Worm (Caenorhabditis elegans) whole organism, young adult: ENCODE results near the gene T23B7.3.

ENCODE experiments used
- C17E4.6 ChIP-seq: fragments of 200-800 bp; sonication (Bioruptor generic); IDR thresholded peaks from 2 replicates; pipeline ENCODE4 v1.3.6; 2022; ENCODE audit warnings: missing genetic modification reagents, missing genetic modification characterization, missing compliant biosample characterization
- F22D6.2 ChIP-seq: sonication (generic microtip); optimal IDR thresholded peaks from 2 replicates; lab custom pipeline; 2016; ENCODE audit warnings: mild to moderate bottlenecking, missing genetic modification characterization, missing compliant biosample characterization
- F23B12.7 ChIP-seq: sonication (generic microtip); optimal IDR thresholded peaks from 2 replicates; lab custom pipeline; 2017; ENCODE audit warnings: missing genetic modification characterization, mild to moderate bottlenecking, missing compliant biosample characterization, antibody characterized with exemption, moderate library complexity; ENCODE audit not compliant: insufficient read depth
- F39B2.1 ChIP-seq: fragments of 200-800 bp; sonication (Bioruptor generic); IDR thresholded peaks from 2 replicates; pipeline ENCODE4 v1.3.6; 2022; ENCODE audit warnings: missing genetic modification reagents, missing genetic modification characterization, missing compliant biosample characterization
- F55B11.4 ChIP-seq: sonication (generic microtip); optimal IDR thresholded peaks from 2 replicates; lab custom pipeline; 2016; ENCODE audit warnings: missing compliant biosample characterization, missing genetic modification characterization, borderline replicate concordance; ENCODE audit not compliant: insufficient read depth
- F57A8.1 ChIP-seq: fragments of 200-800 bp; sonication (Bioruptor generic); optimal IDR thresholded peaks from 2 replicates; lab custom pipeline; 2018; ENCODE audit warnings: mild to moderate bottlenecking, missing genetic modification characterization, moderate library complexity, missing compliant biosample characterization
- F57C9.4 ChIP-seq: sonication (generic microtip); optimal IDR thresholded peaks from 2 replicates; lab custom pipeline; 2017; ENCODE audit warnings: mild to moderate bottlenecking, missing genetic modification characterization, missing compliant biosample characterization
- K12H6.12 ChIP-seq: fragments of 200-800 bp; sonication (Bioruptor generic); optimal IDR thresholded peaks from 2 replicates; lab custom pipeline; 2018; ENCODE audit warnings: mild to moderate bottlenecking, missing genetic modification characterization, missing compliant biosample characterization
- Y67H2A.10 ChIP-seq: fragments of 200-800 bp; sonication (Bioruptor generic); conservative IDR thresholded peaks from 2 replicates; pipeline ENCODE4 v1.3.6; 2022; ENCODE audit warnings: missing genetic modification reagents, missing genetic modification characterization, missing compliant biosample characterization
- Y95B8A.8 ChIP-seq: fragments of 200-800 bp; sonication (Bioruptor generic); IDR thresholded peaks from 2 replicates; pipeline ENCODE4 v1.3.6; 2022; ENCODE audit warnings: missing genetic modification reagents, missing genetic modification characterization, missing compliant biosample characterization
- atf-7 ChIP-seq: sonication (generic microtip); optimal IDR thresholded peaks from 2 replicates; lab custom pipeline; 2017; ENCODE audit warnings: mild to moderate bottlenecking, missing genetic modification characterization, missing compliant biosample characterization
- attf-5 ChIP-seq: fragments of 200-800 bp; sonication (Bioruptor generic); optimal IDR thresholded peaks from 2 replicates; lab custom pipeline; 2018; ENCODE audit warnings: mild to moderate bottlenecking, missing genetic modification characterization, missing compliant biosample characterization
- bed-2 ChIP-seq: fragments of 200-800 bp; sonication (Bioruptor generic); IDR thresholded peaks from 2 replicates; pipeline ENCODE4 v1.3.6; 2022; ENCODE audit warnings: missing genetic modification reagents, missing genetic modification characterization, missing compliant biosample characterization
- cebp-2 ChIP-seq: fragments of 200-800 bp; sonication (Bioruptor generic); IDR thresholded peaks from 2 replicates; pipeline ENCODE4 v1.3.6; 2022; ENCODE audit warnings: missing genetic modification characterization, missing compliant biosample characterization
- ceh-91 ChIP-seq: fragments of 200-800 bp; sonication (Bioruptor generic); IDR thresholded peaks from 2 replicates; pipeline ENCODE4 v1.3.6; 2022; ENCODE audit warnings: missing genetic modification reagents, missing genetic modification characterization, missing compliant biosample characterization
- chd-7 ChIP-seq: sonication (generic microtip); optimal IDR thresholded peaks from 2 replicates; lab custom pipeline; 2016; ENCODE audit warnings: mild to moderate bottlenecking, missing genetic modification characterization, moderate library complexity, missing compliant biosample characterization
- die-1 ChIP-seq: sonication (generic microtip); optimal IDR thresholded peaks from 2 replicates; lab custom pipeline; 2016; ENCODE audit warnings: missing genotype, mild to moderate bottlenecking, missing genetic modification characterization, missing compliant biosample characterization
- dpl-1 ChIP-seq: fragments of 150-350 bp; optimal IDR thresholded peaks from 2 replicates; lab custom pipeline; 2014; ENCODE audit warnings: missing biosample characterization, missing genetic modification reagents, missing genetic modification characterization
- efl-1 ChIP-seq: fragments of 150-350 bp; optimal IDR thresholded peaks from 2 replicates; lab custom pipeline; 2014; ENCODE audit warnings: missing biosample characterization, missing genetic modification reagents, missing genetic modification characterization
- egl-18 ChIP-seq: fragments of 200-800 bp; sonication (Bioruptor generic); IDR thresholded peaks from 2 replicates; pipeline ENCODE4 v1.3.6; 2022; ENCODE audit warnings: missing genetic modification reagents, missing genetic modification characterization, missing compliant biosample characterization
- egrh-3 ChIP-seq: fragments of 200-800 bp; sonication (Bioruptor generic); IDR thresholded peaks from 2 replicates; pipeline ENCODE4 v1.3.6; 2022; ENCODE audit warnings: missing genetic modification reagents, missing genetic modification characterization, missing compliant biosample characterization
- ekl-4 ChIP-seq: fragments of 200-800 bp; sonication (Bioruptor generic); IDR thresholded peaks from 2 replicates; pipeline ENCODE4 v1.3.6; 2022; ENCODE audit warnings: missing genetic modification reagents, missing genetic modification characterization, missing compliant biosample characterization
- gei-17 ChIP-seq: fragments of 200-800 bp; sonication (Bioruptor generic); optimal IDR thresholded peaks from 2 replicates; lab custom pipeline; 2018; ENCODE audit warnings: mild to moderate bottlenecking, missing genetic modification characterization, missing compliant biosample characterization
- him-1 ChIP-seq: sonication (generic microtip); optimal IDR thresholded peaks from 2 replicates; lab custom pipeline; 2016; ENCODE audit warnings: missing genotype, missing genetic modification reagents, missing genetic modification characterization, missing compliant biosample characterization
- hlh-26 ChIP-seq: fragments of 200-800 bp; sonication (Bioruptor generic); conservative IDR thresholded peaks from 2 replicates; pipeline ENCODE4 v1.3.6; 2022; ENCODE audit warnings: missing genetic modification reagents, missing genetic modification characterization, missing compliant biosample characterization
- hsf-1 ChIP-seq: fragments of 200-800 bp; sonication (Bioruptor generic); IDR thresholded peaks from 2 replicates; pipeline ENCODE4 v1.3.6; 2022; ENCODE audit warnings: missing genetic modification reagents, missing genetic modification characterization, missing compliant biosample characterization
- lin-26 ChIP-seq: fragments of 200-800 bp; sonication (Bioruptor generic); IDR thresholded peaks from 2 replicates; pipeline ENCODE4 v1.3.6; 2022; ENCODE audit warnings: missing genetic modification reagents, missing genetic modification characterization, missing compliant biosample characterization
- lin-35 ChIP-seq, 3 experiments: fragments of 150-350 bp in 2 of 3; sonication (generic microtip) in 1 of 3; optimal IDR thresholded peaks; 2 replicates each; lab custom pipeline; 2014 to 2018; ENCODE audit warnings: missing biosample characterization in 3 of 3, missing genetic modification characterization in 3 of 3, missing genetic modification reagents in 3 of 3
- lin-54 ChIP-seq: fragments of 200-800 bp; sonication (Bioruptor generic); optimal IDR thresholded peaks from 2 replicates; lab custom pipeline; 2018; ENCODE audit warnings: mild to moderate bottlenecking, missing genetic modification characterization, missing compliant biosample characterization
- lsl-1 ChIP-seq: fragments of 200-800 bp; sonication (Bioruptor generic); optimal IDR thresholded peaks from 2 replicates; lab custom pipeline; 2018; ENCODE audit warnings: mild to moderate bottlenecking, missing genetic modification characterization, moderate library complexity, missing compliant biosample characterization
- mes-4 ChIP-seq: sonication (generic microtip); optimal IDR thresholded peaks from 2 replicates; lab custom pipeline; 2016; ENCODE audit warnings: missing genotype, missing genetic modification characterization, missing compliant biosample characterization
- mxl-1 ChIP-seq: sonication (generic microtip); optimal IDR thresholded peaks from 2 replicates; lab custom pipeline; 2016; ENCODE audit warnings: missing genetic modification characterization, missing compliant biosample characterization
- nhr-179 ChIP-seq: sonication (generic microtip); optimal IDR thresholded peaks from 2 replicates; lab custom pipeline; 2016; ENCODE audit warnings: mild to moderate bottlenecking, missing genetic modification characterization, missing compliant biosample characterization
- nhr-80 ChIP-seq: sonication (generic microtip); optimal IDR thresholded peaks from 2 replicates; lab custom pipeline; 2016; ENCODE audit warnings: missing genetic modification characterization, missing compliant biosample characterization
- nhr-90 ChIP-seq: sonication (generic microtip); optimal IDR thresholded peaks from 2 replicates; lab custom pipeline; 2016; ENCODE audit warnings: missing genotype, mild to moderate bottlenecking, missing genetic modification characterization, missing compliant biosample characterization
- pha-4 ChIP-seq: fragments of 150-350 bp; sonication (generic microtip); optimal IDR thresholded peaks from 2 replicates; lab custom pipeline; 2014; ENCODE audit warnings: missing biosample characterization, missing genetic modification reagents, missing genetic modification characterization
- sdz-38 ChIP-seq: sonication (generic microtip); optimal IDR thresholded peaks from 2 replicates; lab custom pipeline; 2016; ENCODE audit warnings: missing genotype, missing genetic modification characterization, missing compliant biosample characterization
- sea-2 ChIP-seq: fragments of 200-800 bp; sonication (Bioruptor generic); IDR thresholded peaks from 2 replicates; pipeline ENCODE4 v1.3.6; 2022; ENCODE audit warnings: missing genetic modification characterization, missing compliant biosample characterization
- snpc-1.1 ChIP-seq: sonication (generic microtip); optimal IDR thresholded peaks from 2 replicates; lab custom pipeline; 2017; ENCODE audit warnings: missing genetic modification characterization, mild to moderate bottlenecking, missing compliant biosample characterization, antibody characterized with exemption, moderate library complexity, missing genotype, missing genetic modification reagents; ENCODE audit not compliant: insufficient read depth
- snpc-1.3 ChIP-seq: sonication (generic microtip); optimal IDR thresholded peaks from 2 replicates; lab custom pipeline; 2017; ENCODE audit warnings: missing genetic modification characterization, mild to moderate bottlenecking, missing compliant biosample characterization, antibody characterized with exemption, moderate library complexity, missing genotype, missing genetic modification reagents; ENCODE audit not compliant: insufficient read depth
- unc-130 ChIP-seq: sonication (generic microtip); optimal IDR thresholded peaks from 2 replicates; lab custom pipeline; 2016; ENCODE audit warnings: missing genetic modification reagents, missing genetic modification characterization, missing compliant biosample characterization
- xnd-1 ChIP-seq: sonication (generic microtip); optimal IDR thresholded peaks from 2 replicates; lab custom pipeline; 2016; ENCODE audit warnings: missing genotype, missing genetic modification reagents, missing genetic modification characterization, missing compliant biosample characterization
- zfh-2 ChIP-seq: fragments of 200-800 bp; sonication (Bioruptor generic); conservative IDR thresholded peaks from 2 replicates; pipeline ENCODE4 v1.3.6; 2022; ENCODE audit warnings: missing genetic modification reagents, missing genetic modification characterization, missing compliant biosample characterization
- zim-3 ChIP-seq: sonication (generic microtip); optimal IDR thresholded peaks from 2 replicates; lab custom pipeline; 2017; ENCODE audit warnings: mild to moderate bottlenecking, missing genetic modification characterization, moderate library complexity, missing compliant biosample characterization
- ztf-25 ChIP-seq: fragments of 200-800 bp; sonication (Bioruptor generic); IDR thresholded peaks from 2 replicates; pipeline ENCODE4 v1.3.6; 2022; ENCODE audit warnings: missing genetic modification reagents, missing genetic modification characterization, missing compliant biosample characterization
- ztf-26 ChIP-seq: sonication (generic microtip); optimal IDR thresholded peaks from 2 replicates; lab custom pipeline; 2017; ENCODE audit warnings: missing genetic modification characterization, missing compliant biosample characterization
- ztf-28 ChIP-seq: fragments of 200-800 bp; sonication (Bioruptor generic); IDR thresholded peaks from 2 replicates; pipeline ENCODE4 v1.3.6; 2022; ENCODE audit warnings: missing genetic modification reagents, missing genetic modification characterization, missing compliant biosample characterization

Gene T23B7.3

DNA sequence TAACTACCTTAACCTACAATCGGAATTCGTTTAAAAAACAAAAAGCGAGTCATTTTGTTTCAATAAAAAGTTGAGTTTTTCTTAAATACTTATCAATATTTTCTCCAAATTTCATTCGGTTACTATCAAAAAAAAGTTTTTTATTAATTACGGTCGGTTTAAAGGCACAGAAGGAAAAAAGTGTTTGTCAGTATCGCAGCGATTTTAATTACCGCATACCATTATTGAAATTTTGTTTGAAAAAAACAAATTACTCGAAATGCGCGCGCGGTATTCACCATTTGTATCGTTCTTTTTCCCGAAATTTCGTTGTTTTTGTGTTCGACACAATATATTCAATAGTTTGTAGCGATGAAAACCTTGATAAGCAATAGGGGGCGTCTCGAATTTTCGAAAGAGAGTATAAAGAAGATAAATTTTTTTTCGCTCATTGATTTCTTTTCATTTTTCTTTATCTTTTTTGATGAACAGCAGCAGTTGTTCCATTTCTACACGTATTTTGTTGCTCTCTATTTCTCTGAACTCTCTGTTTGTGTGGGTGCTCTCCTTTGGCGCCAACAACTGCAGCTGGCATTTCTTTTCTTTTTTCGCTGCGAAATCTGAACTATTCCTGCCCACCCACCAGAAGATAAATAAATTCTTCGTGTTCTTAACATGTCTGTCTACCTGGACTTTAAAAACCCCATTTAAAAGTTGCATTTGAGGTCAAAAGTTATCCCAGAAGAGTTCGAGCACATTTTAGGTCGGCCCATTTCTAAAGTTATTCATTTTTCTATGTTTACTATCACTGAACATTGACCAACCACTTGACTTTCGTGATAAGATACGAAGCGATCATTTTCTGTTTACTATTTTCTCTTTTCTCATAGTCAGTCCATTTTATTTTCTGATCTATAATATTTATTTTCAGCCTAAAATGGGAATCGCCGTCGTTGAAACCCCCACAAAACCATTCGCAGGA is 38.8 kb downstream of the T23B7.3 start, which contains the start of gene pgm-1 (continued):
- TF ChIP-seq snpc-1.1 (tag; lab: Kevin White, UChicago) (no peak), cebp-2 (GFP tag; lab: Robert Waterston, UW) (no peak), egl-18 (GFP tag; lab: Robert Waterston, UW) (no peak), snpc-1.3 (tag; lab: Kevin White, UChicago) (peak; percentile 8), xnd-1 (peak; percentile 73), nhr-179 (tag; lab: Kevin White, UChicago) (no peak), hsf-1 (GFP tag; lab: Robert Waterston, UW) (peak; percentile 86), bed-2 (GFP tag; lab: Robert Waterston, UW) (no peak), mes-4 (tag; lab: Kevin White, UChicago) (no peak), F55B11.4 (tag; lab: Kevin White, UChicago) (no peak), ztf-28 (GFP tag; lab: Robert Waterston, UW) (no peak), hlh-26 (GFP tag; lab: Robert Waterston, UW) (no peak), F57C9.4 (tag; lab: Kevin White, UChicago) (no peak), F39B2.1 (GFP tag; lab: Robert Waterston, UW) (no peak), sea-2 (GFP tag; lab: Robert Waterston, UW) (no peak), ztf-26 (tag; lab: Kevin White, UChicago) (no peak), pha-4 (tag; lab: Kevin White, UChicago) (no peak), ceh-91 (peak; percentile 77), unc-130 (GFP tag; lab: Kevin White, UChicago) (no peak), Y67H2A.10 (no peak), attf-5 (GFP tag; lab: Kevin White, UChicago) (peak; percentile 31), die-1 (tag; lab: Kevin White, UChicago) (no peak), egrh-3 (no peak; the same call in 1 of the 2 replicates), efl-1 (GFP tag; lab: Kevin White, UChicago) (peak; percentile 74), nhr-90 (no peak), nhr-80 (tag; lab: Kevin White, UChicago) (peak; percentile 15), lin-54 (GFP tag; lab: Kevin White, UChicago) (no peak), ztf-25 (GFP tag; lab: Robert Waterston, UW) (no peak), zim-3 (tag; lab: Kevin White, UChicago) (no peak), chd-7 (tag; lab: Kevin White, UChicago) (no peak), ekl-4 (no peak), dpl-1 (peak; percentile 19), F57A8.1 (GFP tag; lab: Kevin White, UChicago) (no peak), F22D6.2 (tag; lab: Kevin White, UChicago) (no peak), lin-35 (GFP tag; optimal IDR thresholded peaks at IDR 0.05; lab: Kevin White, UChicago) (no peak), lsl-1 (GFP tag; lab: Kevin White, UChicago) (peak; percentile 94), F23B12.7 (tag; lab: Kevin White, UChicago) (no peak), him-1 (tag; lab: Kevin White, UChicago) (no peak), zfh-2 (GFP tag; lab: Robert Waterston, UW) (no peak), atf-7 (tag; lab: Kevin White, UChicago) (no peak), sdz-38 (no peak), C17E4.6 (GFP tag; lab: Robert Waterston, UW) (no peak), gei-17 (GFP tag; lab: Kevin White, UChicago) (no peak), Y95B8A.8 (GFP tag; lab: Robert Waterston, UW) (no peak), lin-26 (GFP tag; lab: Robert Waterston, UW) (0 out of 2 replicates have a peak, but pooled peaks have one; percentile 24), mxl-1 (tag; lab: Kevin White, UChicago) (no peak), K12H6.12 (tag; lab: Kevin White, UChicago) (peak; percentile 14)
